Fruit fly (Drosophila melanogaster): Measurements from ENCODE around the gene lectin-33A.

Gene lectin-33A

dm6 chr2L:11032285-11032970 lies 30.6 kb downstream of the lectin-33A start (continued):
- TF ChIP-seq Eip93F (GFP tag; optimal IDR thresholded peaks at IDR 0.05), result no peak
- TF ChIP-seq CG15336 (GFP tag; IDR thresholded peaks at IDR 0.05), result peak; percentile 73
- peak in 1 of 2 experiments; percentile 41 for TF ChIP-seq salr (GFP tag; optimal IDR thresholded peaks at IDR 0.05)
- peak; percentile 7 for TF ChIP-seq Hr4 (GFP tag; optimal IDR thresholded peaks at IDR 0.05)
- no peak for TF ChIP-seq topi (GFP tag; optimal IDR thresholded peaks at IDR 0.05)
- no peak for TF ChIP-seq lz (GFP tag; optimal IDR thresholded peaks at IDR 0.05)
- TF ChIP-seq CG6276 (GFP tag; optimal IDR thresholded peaks at IDR 0.05), result peak; percentile 87
- no peak for TF ChIP-seq Eip75B (GFP tag; optimal IDR thresholded peaks at IDR 0.05)
- no peak for TF ChIP-seq CG6163 (GFP tag; IDR thresholded peaks at IDR 0.05)
- TF ChIP-seq fd85E (GFP tag; optimal IDR thresholded peaks at IDR 0.05), result no peak
- peak; percentile 43 for TF ChIP-seq CG10631 (GFP tag; optimal IDR thresholded peaks at IDR 0.05)
- TF ChIP-seq OdsH (GFP tag; optimal IDR thresholded peaks at IDR 0.05), result peak; percentile 32
- no peak for TF ChIP-seq Sox15 (GFP tag; optimal IDR thresholded peaks at IDR 0.05)
- TF ChIP-seq CG3919 (GFP tag; optimal IDR thresholded peaks at IDR 0.05), result no peak
- TF ChIP-seq fkh (GFP tag; optimal IDR thresholded peaks at IDR 0.05), result no peak
- TF ChIP-seq Blimp-1 (GFP tag; optimal IDR thresholded peaks at IDR 0.05), result no peak
- no peak for TF ChIP-seq CG1621 (tag; optimal IDR thresholded peaks at IDR 0.05)
- peak; percentile 38 for TF ChIP-seq CG6808 (GFP tag; optimal IDR thresholded peaks at IDR 0.05)

dm6 chr2L:11034495-11034894 lies 32.6 kb downstream of the lectin-33A start, which contains the start of gene CG18666:
TSS of gene CG18666 (plus strand) at chr2L:11034795.
- TF ChIP-seq achi (GFP tag; optimal IDR thresholded peaks at IDR 0.05) (no peak), fd59A (GFP tag; optimal IDR thresholded peaks at IDR 0.05) (no peak), salr (GFP tag; optimal IDR thresholded peaks at IDR 0.05) (no peak)

- TF ChIP-seq cyc (GFP tag; optimal IDR thresholded peaks at IDR 0.05), result no peak
- TF ChIP-seq Eip75B (GFP tag; optimal IDR thresholded peaks at IDR 0.05), result no peak
- peak; percentile 76 for TF ChIP-seq Eip78C (GFP tag)
- TF ChIP-seq svp (GFP tag), result peak; percentile 29
- no peak for TF ChIP-seq dsx (GFP tag; optimal IDR thresholded peaks at IDR 0.05; ENCODE audit: poor library complexity, severe bottlenecking)
- TF ChIP-seq CG32006 (GFP tag; optimal IDR thresholded peaks at IDR 0.05), result peak; percentile 33
- TF ChIP-seq CG34406 (GFP tag; optimal IDR thresholded peaks at IDR 0.05), result peak; percentile 12
- peak; percentile 4 for TF ChIP-seq Ets21C (GFP tag; optimal IDR thresholded peaks at IDR 0.05)
- peak; percentile 28 for TF ChIP-seq OdsH (GFP tag; optimal IDR thresholded peaks at IDR 0.05)
- TF ChIP-seq CG31627 (GFP tag; optimal IDR thresholded peaks at IDR 0.05), result peak; percentile 35
- peak; percentile 12 for TF ChIP-seq pdm3 (GFP tag; optimal IDR thresholded peaks at IDR 0.05)
- TF ChIP-seq Sox102F (GFP tag; optimal IDR thresholded peaks at IDR 0.05), result no peak
- peak; percentile 26 for TF ChIP-seq Hr4 (GFP tag; optimal IDR thresholded peaks at IDR 0.05)
- no peak for TF ChIP-seq vri (GFP tag; optimal IDR thresholded peaks at IDR 0.05)
- peak; percentile 28 for TF ChIP-seq Met (GFP tag; optimal IDR thresholded peaks at IDR 0.05)
- peak; percentile 10 for TF ChIP-seq acj6 (GFP tag; optimal IDR thresholded peaks at IDR 0.05)
- TF ChIP-seq achi (GFP tag; optimal IDR thresholded peaks at IDR 0.05), result peak; percentile 33
- no peak for TF ChIP-seq Lpt (GFP tag; optimal IDR thresholded peaks at IDR 0.05)
- TF ChIP-seq topi (GFP tag; optimal IDR thresholded peaks at IDR 0.05), result peak; percentile 0
- peak in 1 of 2 experiments; percentile 18 for TF ChIP-seq salr (GFP tag; optimal IDR thresholded peaks at IDR 0.05)
- TF ChIP-seq net (GFP tag; optimal IDR thresholded peaks at IDR 0.05), result peak; percentile 22
- TF ChIP-seq fkh (GFP tag; optimal IDR thresholded peaks at IDR 0.05), result peak; percentile 85
- peak; percentile 15 for TF ChIP-seq CG8632 (GFP tag; optimal IDR thresholded peaks at IDR 0.05)
- no peak for TF ChIP-seq spab (GFP tag; optimal IDR thresholded peaks at IDR 0.05)
- peak; percentile 17 for TF ChIP-seq CG10631 (GFP tag; optimal IDR thresholded peaks at IDR 0.05)
- 0 out of 2 replicates have a peak, but pooled peaks have one; percentile 34 for TF ChIP-seq CG15336 (GFP tag; IDR thresholded peaks at IDR 0.05)
- peak; percentile 30 for TF ChIP-seq esn (GFP tag; optimal IDR thresholded peaks at IDR 0.05)
- TF ChIP-seq Sox14 (GFP tag; optimal IDR thresholded peaks at IDR 0.05), result peak; percentile 18
Observed at dm6 chr2L:11037583-11038517, 36.0 kb downstream of the lectin-33A start.
